Fruit fly (Drosophila melanogaster): ENCODE data around the gene CG34293.

Gene CG34293

DNA sequence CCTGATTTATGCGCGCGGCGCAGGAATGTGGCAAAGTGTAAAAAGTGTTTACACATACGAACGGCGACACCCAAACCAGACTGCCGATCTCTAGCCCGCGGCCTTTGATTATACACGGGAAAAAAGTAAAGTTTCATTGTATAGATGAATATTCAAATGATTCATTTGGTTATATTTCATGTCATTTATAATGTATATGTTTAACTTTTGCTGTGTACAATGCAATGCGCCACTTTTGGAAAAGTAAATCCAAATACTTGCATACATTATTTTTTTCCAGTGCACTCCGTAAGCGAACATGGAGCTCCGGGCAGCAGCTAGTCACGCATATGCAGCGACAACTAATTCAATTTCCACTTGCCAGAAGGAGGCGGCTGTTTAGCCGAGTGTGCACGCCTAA lies 2.0 kb upstream of the CG34293 start (continued):
- peak; percentile 54 to 91 for TF ChIP-seq ss (GFP tag; optimal IDR thresholded peaks at IDR 0.05)
- TF ChIP-seq salr (GFP tag; optimal IDR thresholded peaks at IDR 0.05): peak in 1 of 2 experiments; percentile 74
- TF ChIP-seq CG11762 (GFP tag; optimal IDR thresholded peaks at IDR 0.05; ENCODE audit: insufficient read depth): peak; percentile 57
- no peak for TF ChIP-seq vri (GFP tag; optimal IDR thresholded peaks at IDR 0.05)
- peak; percentile 54 for TF ChIP-seq net (GFP tag; optimal IDR thresholded peaks at IDR 0.05)
- TF ChIP-seq CG31627 (GFP tag; optimal IDR thresholded peaks at IDR 0.05): no peak
- peak; percentile 83 for TF ChIP-seq Gug (GFP tag; IDR thresholded peaks at IDR 0.05)
- TF ChIP-seq CG1621 (tag; optimal IDR thresholded peaks at IDR 0.05): peak; percentile 22

- no peak for TF ChIP-seq vri (GFP tag; optimal IDR thresholded peaks at IDR 0.05)
- no peak for TF ChIP-seq esn (GFP tag; optimal IDR thresholded peaks at IDR 0.05)
- TF ChIP-seq Sox14 (GFP tag; optimal IDR thresholded peaks at IDR 0.05): no peak
- TF ChIP-seq CG4318 (GFP tag; optimal IDR thresholded peaks at IDR 0.05): no peak
- TF ChIP-seq Met (GFP tag; optimal IDR thresholded peaks at IDR 0.05): no peak
- TF ChIP-seq topi (GFP tag; optimal IDR thresholded peaks at IDR 0.05): no peak
- TF ChIP-seq CG34406 (GFP tag; optimal IDR thresholded peaks at IDR 0.05): no peak
- no peak for TF ChIP-seq Hr4 (GFP tag; optimal IDR thresholded peaks at IDR 0.05)
- no peak for TF ChIP-seq CG3032 (tag; optimal IDR thresholded peaks at IDR 0.05)
- no peak for TF ChIP-seq CG7368 (GFP tag; optimal IDR thresholded peaks at IDR 0.05)
These were observed 2.6 kb downstream of the CG34293 start, which contains the start of gene ppk31 for dm6 chr3R:27162824-27163223. ppk31 (plus strand) TSS chr3R:27163124.

DNA sequence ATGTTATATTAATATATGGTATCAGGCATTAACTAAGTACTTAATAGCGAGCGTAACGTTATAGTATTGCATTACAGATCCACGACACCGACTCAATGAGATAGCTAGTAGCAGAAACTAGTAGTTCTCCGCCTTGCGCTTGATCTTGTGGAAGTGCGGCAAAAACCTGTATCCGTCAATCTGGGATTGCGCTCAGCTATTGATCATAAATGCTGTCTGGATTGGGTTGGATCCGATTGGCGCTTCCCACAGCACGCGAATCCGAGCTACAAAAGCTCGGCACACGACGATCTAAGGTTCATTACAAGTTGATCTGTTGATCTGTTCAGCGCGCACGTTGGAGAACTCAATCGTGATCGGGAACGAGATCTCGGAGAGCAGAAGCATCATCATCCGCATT lies 4.5 kb downstream of the CG34293 start, which contains the start of gene CG5909:
Gene CG5909, plus strand, starts transcription at position 301 of the 400 bp plus-strand sequence.
- TF ChIP-seq salr (GFP tag; optimal IDR thresholded peaks at IDR 0.05): no peak
- no peak for TF ChIP-seq spab (GFP tag; optimal IDR thresholded peaks at IDR 0.05)
- peak; percentile 62 for TF ChIP-seq svp (GFP tag)
- no peak for TF ChIP-seq CG11762 (GFP tag; optimal IDR thresholded peaks at IDR 0.05; ENCODE audit: insufficient read depth)

DNA sequence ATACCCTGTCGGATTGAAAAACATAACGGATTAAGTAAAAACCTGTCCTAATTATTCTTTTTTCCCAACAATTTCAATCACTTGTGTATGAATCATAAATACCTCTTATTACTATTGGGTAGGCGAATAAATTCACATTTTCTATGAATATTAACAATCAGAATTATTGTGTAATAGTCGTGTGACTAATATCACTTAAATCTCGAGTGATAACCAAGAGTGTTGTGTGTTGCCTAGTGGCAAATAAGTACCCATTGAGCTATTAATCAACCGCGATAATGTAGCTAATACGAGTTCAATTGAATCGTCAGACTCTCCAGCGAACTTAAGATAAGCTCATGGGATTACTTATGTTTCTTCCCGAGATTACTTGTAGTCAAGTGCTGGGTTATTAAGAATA lies 5.5 kb downstream of the CG34293 start:
- TF ChIP-seq Hr4 (GFP tag; optimal IDR thresholded peaks at IDR 0.05): no peak
- no peak for TF ChIP-seq CG11294 (GFP tag; IDR thresholded peaks at IDR 0.05)
- no peak for TF ChIP-seq acj6 (GFP tag; optimal IDR thresholded peaks at IDR 0.05)
- no peak for TF ChIP-seq Smox (GFP tag; optimal IDR thresholded peaks at IDR 0.05)
- TF ChIP-seq Eip93F (GFP tag; optimal IDR thresholded peaks at IDR 0.05): no peak
- no peak for TF ChIP-seq Sox102F (GFP tag; optimal IDR thresholded peaks at IDR 0.05)
- TF ChIP-seq OdsH (GFP tag; optimal IDR thresholded peaks at IDR 0.05): no peak
- TF ChIP-seq spab (GFP tag; optimal IDR thresholded peaks at IDR 0.05): no peak
- TF ChIP-seq ss (GFP tag; optimal IDR thresholded peaks at IDR 0.05): no peak
- TF ChIP-seq CG7368 (GFP tag; optimal IDR thresholded peaks at IDR 0.05): no peak
- no peak for TF ChIP-seq salr (GFP tag; optimal IDR thresholded peaks at IDR 0.05)
- TF ChIP-seq CG3919 (GFP tag; optimal IDR thresholded peaks at IDR 0.05): no peak
- TF ChIP-seq CG6163 (GFP tag; IDR thresholded peaks at IDR 0.05): no peak
- TF ChIP-seq fd85E (GFP tag; optimal IDR thresholded peaks at IDR 0.05): no peak
- no peak for TF ChIP-seq CG8119 (GFP tag; IDR thresholded peaks at IDR 0.05)
- TF ChIP-seq Sox15 (GFP tag; optimal IDR thresholded peaks at IDR 0.05): no peak
- TF ChIP-seq CG4318 (GFP tag; optimal IDR thresholded peaks at IDR 0.05): no peak

DNA sequence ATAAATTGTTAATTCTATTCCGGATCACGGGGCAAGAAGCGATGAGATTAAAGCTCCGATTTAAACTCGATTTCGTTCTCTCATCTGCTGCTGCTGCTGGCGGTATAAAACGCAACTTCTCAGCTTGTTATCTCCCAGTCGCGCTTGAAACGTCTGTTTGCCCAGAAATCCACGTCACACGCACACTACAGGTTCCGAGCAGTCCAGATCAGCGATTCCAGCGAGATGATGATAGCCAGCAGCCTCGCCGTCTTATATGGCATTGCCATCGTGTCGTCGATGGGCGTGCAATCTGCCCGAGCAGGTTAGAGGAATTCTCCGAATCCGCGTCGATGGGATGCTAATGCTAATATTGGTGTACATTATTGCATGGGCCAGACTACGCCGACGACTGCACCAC lies 7.6 kb downstream of the CG34293 start, which contains the start of gene grass:
Gene grass, plus strand, starts transcription at position 135 of the 400 bp plus-strand sequence.
- TF ChIP-seq OdsH (GFP tag; optimal IDR thresholded peaks at IDR 0.05): no peak
- TF ChIP-seq Sox102F (GFP tag; optimal IDR thresholded peaks at IDR 0.05): no peak
- no peak for TF ChIP-seq Ets96B (tag; optimal IDR thresholded peaks at IDR 0.05)
- TF ChIP-seq salr (GFP tag; optimal IDR thresholded peaks at IDR 0.05): no peak
- TF ChIP-seq Hr4 (GFP tag; optimal IDR thresholded peaks at IDR 0.05): no peak
- no peak for TF ChIP-seq Hr38 (GFP tag; optimal IDR thresholded peaks at IDR 0.05)
- TF ChIP-seq Eip78C (GFP tag): peak; percentile 5
- no peak for TF ChIP-seq CG6792 (GFP tag; optimal IDR thresholded peaks at IDR 0.05)
- TF ChIP-seq Sox14 (GFP tag; optimal IDR thresholded peaks at IDR 0.05): no peak
- peak; percentile 30 for TF ChIP-seq CG1621 (tag; optimal IDR thresholded peaks at IDR 0.05)
- no peak for TF ChIP-seq Hr39 (GFP tag; optimal IDR thresholded peaks at IDR 0.05)
- no peak for TF ChIP-seq topi (GFP tag; optimal IDR thresholded peaks at IDR 0.05)
- TF ChIP-seq Lpt (GFP tag; optimal IDR thresholded peaks at IDR 0.05): no peak
- TF ChIP-seq CG15336 (GFP tag; IDR thresholded peaks at IDR 0.05): no peak
- no peak for TF ChIP-seq Blimp-1 (GFP tag; optimal IDR thresholded peaks at IDR 0.05)
- no peak for TF ChIP-seq fd85E (GFP tag; optimal IDR thresholded peaks at IDR 0.05)
- peak; percentile 86 for TF ChIP-seq svp (GFP tag)
- TF ChIP-seq CG32006 (GFP tag; optimal IDR thresholded peaks at IDR 0.05): no peak
- no peak for TF ChIP-seq CG7368 (GFP tag; optimal IDR thresholded peaks at IDR 0.05)

All from whole organism, prepupa.